Fruit fly (Drosophila melanogaster): ENCODE data around the gene Src64B.

The Src64B gene

dm6 chr3L:4575392-4575791 is 50.6 kb downstream of the Src64B start:
- no peak for TF ChIP-seq Met (GFP tag; optimal IDR thresholded peaks at IDR 0.05)
- no peak for TF ChIP-seq pdm3 (GFP tag; optimal IDR thresholded peaks at IDR 0.05)
- no peak for TF ChIP-seq fd85E (GFP tag; optimal IDR thresholded peaks at IDR 0.05)
- no peak for TF ChIP-seq acj6 (GFP tag; optimal IDR thresholded peaks at IDR 0.05)
- TF ChIP-seq CG10631 (GFP tag; optimal IDR thresholded peaks at IDR 0.05): no peak
- TF ChIP-seq Eip78C (GFP tag): no peak
- TF ChIP-seq Gug (GFP tag; IDR thresholded peaks at IDR 0.05): no peak

- TF ChIP-seq CG9139 (GFP tag; optimal IDR thresholded peaks at IDR 0.05) (no peak), eg (GFP tag; IDR thresholded peaks at IDR 0.05) (no peak), cyc (GFP tag; optimal IDR thresholded peaks at IDR 0.05) (no peak), Hr39 (GFP tag; optimal IDR thresholded peaks at IDR 0.05) (no peak)
Measured at dm6 chr3L:4574439-4574838, 51.6 kb downstream of the Src64B start.

- TF ChIP-seq CG6808 (GFP tag; optimal IDR thresholded peaks at IDR 0.05): no peak
- no peak for TF ChIP-seq dac (GFP tag; optimal IDR thresholded peaks at IDR 0.05)
- TF ChIP-seq svp (GFP tag): no peak
- TF ChIP-seq acj6 (GFP tag; optimal IDR thresholded peaks at IDR 0.05): no peak
- TF ChIP-seq CG6854 (GFP tag; optimal IDR thresholded peaks at IDR 0.05): no peak
- TF ChIP-seq CG11294 (GFP tag; IDR thresholded peaks at IDR 0.05): no peak
Measured at dm6 chr3L:4556831-4557355, 69.1 kb downstream of the Src64B start.

dm6 chr3L:4555787-4556186 is 70.2 kb downstream of the Src64B start, which contains the start of gene CG42540:
Gene CG42540 (plus strand): TSS chr3L:4556087.
- no peak for TF ChIP-seq achi (GFP tag; optimal IDR thresholded peaks at IDR 0.05)
- no peak for TF ChIP-seq Sox14 (GFP tag; optimal IDR thresholded peaks at IDR 0.05)
- no peak for TF ChIP-seq dsx (GFP tag; optimal IDR thresholded peaks at IDR 0.05; ENCODE audit: poor library complexity, severe bottlenecking)
- TF ChIP-seq ss (GFP tag; optimal IDR thresholded peaks at IDR 0.05): no peak
- no peak for TF ChIP-seq Sox102F (GFP tag; optimal IDR thresholded peaks at IDR 0.05)
- no peak for TF ChIP-seq CG6854 (GFP tag; optimal IDR thresholded peaks at IDR 0.05)
- no peak for TF ChIP-seq Blimp-1 (GFP tag; optimal IDR thresholded peaks at IDR 0.05)

dm6 chr3L:4555136-4555535 is 70.9 kb downstream of the Src64B start, which contains the start of gene CG33777:
Gene CG33777 (minus strand): TSS chr3L:4555236.
- TF ChIP-seq achi (GFP tag; optimal IDR thresholded peaks at IDR 0.05) (no peak), CG7368 (GFP tag; optimal IDR thresholded peaks at IDR 0.05) (no peak), CG15336 (GFP tag; IDR thresholded peaks at IDR 0.05) (no peak), Met (GFP tag; optimal IDR thresholded peaks at IDR 0.05) (no peak), CG8319 (GFP tag; optimal IDR thresholded peaks at IDR 0.05) (no peak), svp (GFP tag) (no peak), CG8632 (GFP tag; optimal IDR thresholded peaks at IDR 0.05) (no peak), OdsH (GFP tag; optimal IDR thresholded peaks at IDR 0.05) (no peak), fd85E (GFP tag; optimal IDR thresholded peaks at IDR 0.05) (no peak), Eip78C (GFP tag) (no peak), Sox14 (GFP tag; optimal IDR thresholded peaks at IDR 0.05) (no peak), net (GFP tag; optimal IDR thresholded peaks at IDR 0.05) (no peak), ss (GFP tag; optimal IDR thresholded peaks at IDR 0.05) (no peak), CG10669 (GFP tag; optimal IDR thresholded peaks at IDR 0.05) (no peak), fd59A (GFP tag; optimal IDR thresholded peaks at IDR 0.05) (no peak), CG8119 (GFP tag; IDR thresholded peaks at IDR 0.05) (no peak), CG9139 (GFP tag; optimal IDR thresholded peaks at IDR 0.05) (no peak), CG6163 (GFP tag; IDR thresholded peaks at IDR 0.05) (no peak), CG6808 (GFP tag; optimal IDR thresholded peaks at IDR 0.05) (no peak)

- TF ChIP-seq fd85E (GFP tag; optimal IDR thresholded peaks at IDR 0.05) (no peak), Sox102F (GFP tag; optimal IDR thresholded peaks at IDR 0.05) (no peak), svp (GFP tag) (peak; percentile 44)
Measured at dm6 chr3L:4554216-4554615, 71.8 kb downstream of the Src64B start.

Measured in whole organism, prepupa.